Worm (Caenorhabditis elegans) whole organism, L3 larva: ENCODE results near the gene xbx-4.

ENCODE experiments used
- ZK546.5 ChIP-seq: sonication (generic microtip); optimal IDR thresholded peaks from 2 replicates; lab custom pipeline; 2017; ENCODE audit warnings: missing biosample characterization, missing genetic modification characterization
- aly-2 ChIP-seq: fragments of 150-350 bp; optimal IDR thresholded peaks from 2 replicates; lab custom pipeline; 2014; ENCODE audit warnings: missing biosample characterization, missing genetic modification characterization
- ama-1 ChIP-seq: fragments of 150-350 bp; optimal IDR thresholded peaks from 2 replicates; lab custom pipeline; 2018
- ceh-16 ChIP-seq: sonication (generic microtip); optimal IDR thresholded peaks from 2 replicates; lab custom pipeline; 2017; ENCODE audit warnings: missing biosample characterization, missing genetic modification characterization
- ceh-28 ChIP-seq: fragments of 150-350 bp; optimal IDR thresholded peaks from 2 replicates; lab custom pipeline; 2014; ENCODE audit warnings: missing biosample characterization, missing genetic modification reagents, missing genetic modification characterization
- ceh-82 ChIP-seq: fragments of 150-350 bp; optimal IDR thresholded peaks from 2 replicates; lab custom pipeline; 2014; ENCODE audit warnings: missing biosample characterization, missing genetic modification characterization
- daf-12 ChIP-seq: fragments of 150-350 bp; optimal IDR thresholded peaks from 2 replicates; lab custom pipeline; 2014; ENCODE audit warnings: missing biosample characterization, missing genetic modification reagents, missing genetic modification characterization
- egl-5 ChIP-seq: fragments of 150-350 bp; optimal IDR thresholded peaks from 2 replicates; lab custom pipeline; 2017; ENCODE audit warnings: missing biosample characterization, missing genetic modification reagents, missing genetic modification characterization, inconsistent platforms
- elt-1 ChIP-seq: fragments of 150-350 bp; optimal IDR thresholded peaks from 2 replicates; lab custom pipeline; 2014; ENCODE audit warnings: missing biosample characterization, missing genetic modification characterization
- elt-2 ChIP-seq: sonication (generic microtip); optimal IDR thresholded peaks from 2 replicates; lab custom pipeline; 2016; ENCODE audit warnings: missing genetic modification reagents, mild to moderate bottlenecking, missing genetic modification characterization, missing compliant biosample characterization
- elt-3 ChIP-seq, 3 experiments: fragments of 150-350 bp in 1 of 3; sonication (generic microtip) in 2 of 3; optimal IDR thresholded peaks; 2 replicates in 2 of 3; 4 replicates in 1 of 3; lab custom pipeline; 2014 to 2017; ENCODE audit warnings: missing biosample characterization in 3 of 3, missing genetic modification characterization in 3 of 3
- fkh-10 ChIP-seq: sonication (generic microtip); optimal IDR thresholded peaks from 2 replicates; lab custom pipeline; 2017; ENCODE audit warnings: missing biosample characterization, missing genetic modification reagents, missing genetic modification characterization
- fkh-2 ChIP-seq: fragments of 150-350 bp; optimal IDR thresholded peaks from 2 replicates; lab custom pipeline; 2014; ENCODE audit warnings: missing biosample characterization, missing genetic modification reagents, missing genetic modification characterization
- lsy-12 ChIP-seq: sonication (generic microtip); optimal IDR thresholded peaks from 2 replicates; lab custom pipeline; 2016; ENCODE audit warnings: mild to moderate bottlenecking, missing genetic modification characterization, missing compliant biosample characterization
- mdl-1 ChIP-seq: fragments of 150-350 bp; optimal IDR thresholded peaks from 2 replicates; lab custom pipeline; 2014; ENCODE audit warnings: missing biosample characterization, missing genetic modification characterization
- mml-1 ChIP-seq: fragments of 150-350 bp; sonication (generic microtip); optimal IDR thresholded peaks from 3 replicates; lab custom pipeline; 2014; ENCODE audit warnings: missing biosample characterization, missing genetic modification characterization
- nhr-12 ChIP-seq: fragments of 150-350 bp; optimal IDR thresholded peaks from 2 replicates; lab custom pipeline; 2014; ENCODE audit warnings: missing biosample characterization, missing genetic modification characterization
- nhr-23 ChIP-seq: fragments of 150-350 bp; optimal IDR thresholded peaks from 2 replicates; lab custom pipeline; 2014; ENCODE audit warnings: missing biosample characterization, missing genetic modification reagents, missing genetic modification characterization
- nhr-237 ChIP-seq: fragments of 150-350 bp; optimal IDR thresholded peaks from 2 replicates; lab custom pipeline; 2014; ENCODE audit warnings: missing biosample characterization, missing genetic modification characterization
- nhr-25 ChIP-seq: sonication (generic microtip); optimal IDR thresholded peaks from 2 replicates; lab custom pipeline; 2017; ENCODE audit warnings: missing biosample characterization, missing genetic modification characterization
- nhr-43 ChIP-seq: sonication (generic microtip); optimal IDR thresholded peaks from 2 replicates; lab custom pipeline; 2016; ENCODE audit warnings: mild to moderate bottlenecking, missing genetic modification characterization, missing compliant biosample characterization; ENCODE audit not compliant: poor library complexity, severe bottlenecking
- nhr-67 ChIP-seq: fragments of 150-350 bp; optimal IDR thresholded peaks from 2 replicates; lab custom pipeline; 2014; ENCODE audit warnings: missing biosample characterization, missing genetic modification characterization
- pha-4 ChIP-seq: fragments of 150-350 bp; optimal IDR thresholded peaks from 2 replicates; lab custom pipeline; 2014; ENCODE audit warnings: missing biosample characterization, missing genetic modification reagents, missing genetic modification characterization
- pqm-1 ChIP-seq: fragments of 150-350 bp; optimal IDR thresholded peaks from 2 replicates; lab custom pipeline; 2017; ENCODE audit warnings: missing biosample characterization, missing genetic modification characterization, inconsistent platforms
- skn-1 ChIP-seq: fragments of 150-350 bp; optimal IDR thresholded peaks from 2 replicates; lab custom pipeline; 2014; ENCODE audit warnings: missing biosample characterization, missing genetic modification characterization
- unc-62 ChIP-seq: fragments of 150-350 bp; sonication (generic microtip); optimal IDR thresholded peaks from 4 replicates; lab custom pipeline; 2014; ENCODE audit warnings: missing biosample characterization, missing genetic modification reagents, missing genetic modification characterization
- ztf-11 ChIP-seq: fragments of 150-350 bp; optimal IDR thresholded peaks from 2 replicates; lab custom pipeline; 2014; ENCODE audit warnings: missing biosample characterization, missing genetic modification characterization
- ztf-4 ChIP-seq: fragments of 150-350 bp; optimal IDR thresholded peaks from 2 replicates; lab custom pipeline; 2014; ENCODE audit warnings: missing biosample characterization, missing genetic modification characterization

xbx-4 gene

DNA sequence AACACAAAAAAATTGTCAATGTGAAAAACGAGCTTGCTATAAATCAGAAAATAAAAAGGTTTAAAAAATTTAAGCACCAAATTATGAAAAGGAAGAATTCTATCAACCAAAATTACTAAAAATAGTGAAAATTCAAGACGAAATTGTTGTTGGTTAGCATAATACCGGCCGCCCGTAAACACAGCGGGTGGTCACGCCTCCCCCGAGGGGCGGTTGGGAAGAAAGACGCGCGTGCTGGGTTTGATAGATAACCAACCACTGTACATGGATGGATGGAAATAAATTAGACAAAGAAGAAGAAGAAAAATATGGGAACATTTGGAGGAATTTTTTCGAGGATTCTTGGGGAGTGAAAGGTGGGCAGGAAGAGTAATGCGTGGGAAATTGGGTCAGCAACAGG, 27.9 kb downstream of the xbx-4 start:
- TF ChIP-seq nhr-237: no peak
- TF ChIP-seq egl-5 (tag; lab: Kevin White, UChicago): no peak
- no peak for TF ChIP-seq nhr-67 (tag; lab: Kevin White, UChicago)
- TF ChIP-seq daf-12 (tag; lab: Kevin White, UChicago): no peak
- TF ChIP-seq lsy-12 (tag; lab: Kevin White, UChicago): no peak
- no peak for TF ChIP-seq fkh-10 (GFP tag; lab: Kevin White, UChicago)
- no peak for TF ChIP-seq ZK546.5 (tag; lab: Kevin White, UChicago)
- TF ChIP-seq unc-62 (GFP tag; lab: Kevin White, UChicago): no peak
- no peak for TF ChIP-seq nhr-25 (tag; lab: Kevin White, UChicago)

DNA sequence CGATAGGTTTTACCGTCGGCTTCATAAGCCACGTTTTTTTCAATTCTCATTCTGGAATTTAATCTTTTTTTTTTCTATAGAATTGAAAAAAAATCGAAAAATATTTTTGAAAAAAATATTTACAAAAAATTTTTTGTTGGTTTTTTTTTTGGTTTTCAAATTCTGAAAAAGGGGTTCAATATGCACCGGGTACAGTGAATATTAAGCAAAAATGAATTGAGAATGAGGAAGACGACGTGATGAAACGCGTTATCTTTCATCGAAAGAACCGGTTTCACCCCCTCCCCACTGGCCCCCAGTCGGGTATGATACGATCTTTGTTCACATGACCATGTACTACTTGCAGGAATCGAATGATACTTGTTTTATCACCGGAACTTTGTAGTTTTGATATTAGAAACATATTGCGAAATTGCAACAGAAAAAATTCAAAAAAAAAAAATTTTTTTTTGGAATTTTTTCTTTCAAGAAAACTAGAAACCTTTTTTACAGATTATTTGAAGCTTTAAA, 34.9 kb downstream of the xbx-4 start, which contains the start of gene C54E4.5:
Gene C54E4.5, minus strand, starts transcription at position 51 of the 510 bp plus-strand sequence.
- peak; percentile 87 for TF ChIP-seq nhr-23 (tag; lab: Kevin White, UChicago)
- TF ChIP-seq ceh-82 (tag; lab: Kevin White, UChicago): no peak
- no peak for TF ChIP-seq pqm-1 (tag; lab: Kevin White, UChicago)
- TF ChIP-seq nhr-25 (tag; lab: Kevin White, UChicago): peak; percentile 69
- TF ChIP-seq nhr-43 (tag; lab: Kevin White, UChicago): peak; percentile 78
- TF ChIP-seq nhr-67 (tag; lab: Kevin White, UChicago): no peak
- TF ChIP-seq elt-1 (tag; lab: Kevin White, UChicago): peak; percentile 68
- TF ChIP-seq elt-3 (tag; optimal IDR thresholded peaks at IDR 0.05; lab: Kevin White, UChicago): peak in 1 of 3 experiments; percentile 39
- peak; percentile 16 for TF ChIP-seq ceh-28

DNA sequence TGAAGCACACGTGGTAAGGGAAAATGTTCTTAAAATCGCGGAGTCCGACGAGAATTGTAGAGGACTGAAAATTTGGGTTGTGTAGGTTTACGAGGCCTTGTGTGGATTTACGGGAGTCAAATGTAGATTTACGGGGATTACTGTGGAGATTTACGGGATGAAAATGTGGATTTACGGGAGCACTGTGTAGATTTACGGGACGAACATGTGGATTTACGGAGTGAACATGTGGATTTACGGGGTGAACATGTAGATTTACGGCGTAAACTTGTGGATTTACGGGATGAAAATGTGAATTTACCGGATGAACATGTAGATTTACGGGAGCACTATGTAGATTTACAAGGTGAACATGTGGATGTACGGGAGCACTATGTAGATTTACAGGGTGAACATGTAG, 41.8 kb downstream of the xbx-4 start:
- no peak for TF ChIP-seq fkh-2 (tag; lab: Kevin White, UChicago)
- no peak for TF ChIP-seq nhr-25 (tag; lab: Kevin White, UChicago)
- no peak for TF ChIP-seq aly-2
- no peak for TF ChIP-seq mdl-1
- TF ChIP-seq ztf-11 (tag; lab: Kevin White, UChicago): no peak
- TF ChIP-seq ama-1 (lab: Kevin White, UChicago): no peak
- TF ChIP-seq ztf-4 (tag; lab: Kevin White, UChicago): no peak
- no peak for TF ChIP-seq ceh-28
- no peak for TF ChIP-seq egl-5 (tag; lab: Kevin White, UChicago)
- no peak for TF ChIP-seq ceh-16
- no peak for TF ChIP-seq mml-1
- no peak for TF ChIP-seq elt-2 (tag; lab: Kevin White, UChicago)
- TF ChIP-seq nhr-12 (tag; lab: Kevin White, UChicago): no peak
- no peak for TF ChIP-seq nhr-67 (tag; lab: Kevin White, UChicago)

DNA sequence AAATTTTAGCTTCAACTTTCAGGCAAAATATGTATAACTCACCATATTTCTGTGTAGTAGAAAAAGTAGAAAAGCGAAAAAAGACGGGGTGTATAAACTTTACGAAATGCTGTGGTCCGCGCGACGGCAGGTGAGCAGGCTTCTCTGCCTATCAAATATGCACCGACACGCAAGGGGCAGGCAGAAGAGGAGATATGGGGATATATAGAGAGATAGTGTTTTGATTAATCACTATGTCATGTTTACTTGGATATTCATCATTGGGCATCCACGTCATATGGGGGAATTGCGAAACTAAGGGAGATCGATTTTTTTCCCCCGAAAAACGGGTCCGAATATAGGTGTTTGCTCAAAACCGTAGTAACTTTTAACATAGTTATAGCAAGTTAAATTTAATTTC, 44.6 kb downstream of the xbx-4 start, which contains the start of gene gcy-37:
Gene gcy-37, minus strand, starts transcription at position 101 of the 400 bp plus-strand sequence.
- TF ChIP-seq elt-1 (tag; lab: Kevin White, UChicago) (no peak), fkh-10 (GFP tag; lab: Kevin White, UChicago) (no peak), unc-62 (GFP tag; lab: Kevin White, UChicago) (no peak)

DNA sequence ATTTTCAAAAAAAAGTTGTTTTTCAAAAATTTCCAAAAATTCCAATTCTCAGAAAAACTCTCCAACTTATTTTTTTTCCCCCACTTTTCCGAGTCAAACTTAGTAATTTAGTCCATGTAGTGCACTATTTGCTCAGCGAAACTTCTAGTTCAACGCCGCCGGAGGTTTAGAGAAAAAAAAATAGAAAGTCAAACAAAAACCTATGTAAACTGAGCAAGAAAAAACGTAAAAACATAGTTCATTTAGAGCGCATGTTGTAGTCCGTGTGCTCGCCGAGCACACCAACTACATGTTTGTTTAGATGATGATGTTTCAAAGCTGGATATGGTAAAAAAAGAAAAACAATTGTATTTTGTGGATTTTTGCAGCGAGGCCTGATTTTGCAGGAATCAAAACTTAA, 47.8 kb downstream of the xbx-4 start:
- TF ChIP-seq pha-4 (peak; percentile 92), skn-1 (tag; lab: Kevin White, UChicago) (no peak)
- TF ChIP-seq, all 47 proteins: peak for 1
